Fruit fly (Drosophila melanogaster): ENCODE measurements around the gene CG4592.

Gene CG4592

DNA sequence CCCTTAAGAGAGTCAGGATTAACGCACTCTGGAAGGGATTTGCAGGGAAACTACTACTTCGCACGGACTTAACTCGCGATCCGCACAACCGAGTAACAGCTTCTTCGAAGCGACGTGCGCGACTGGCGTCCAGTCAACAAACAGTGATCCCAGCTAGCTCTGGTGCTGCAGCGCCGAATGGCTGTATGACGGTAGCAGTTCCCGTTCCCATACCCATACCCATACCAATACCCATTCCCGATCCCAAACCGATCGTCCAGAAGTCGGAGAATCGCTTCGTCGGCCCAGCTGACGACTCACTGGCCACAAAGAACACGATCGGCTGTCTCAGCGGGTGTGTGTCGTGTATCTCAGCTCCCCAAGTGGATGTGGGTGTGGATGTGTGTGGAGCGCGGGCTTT is 25.8 kb downstream of the CG4592 start, which contains the start of gene CG5853 (continued):
- TF ChIP-seq CG18011 (GFP tag; optimal IDR thresholded peaks at IDR 0.05) (no peak), Poxn (GFP tag; IDR thresholded peaks at IDR 0.05) (no peak), CG8388 (GFP tag; optimal IDR thresholded peaks at IDR 0.05) (no peak), CG12942 (GFP tag; optimal IDR thresholded peaks at IDR 0.05) (no peak), CG14441 (GFP tag; IDR thresholded peaks at IDR 0.05) (no peak), CG11247 (GFP tag; IDR thresholded peaks at IDR 0.05) (0 out of 2 replicates have a peak, but pooled peaks have one; percentile 40), bsh (GFP tag; optimal IDR thresholded peaks at IDR 0.05) (no peak), CG30403 (GFP tag; optimal IDR thresholded peaks at IDR 0.05) (no peak), row (GFP tag; IDR thresholded peaks at IDR 0.05) (no peak; the same call in 2 of the 3 replicates), Deaf1 (tag; optimal IDR thresholded peaks at IDR 0.05) (peak; percentile 97), CG17359 (tag; optimal IDR thresholded peaks at IDR 0.05) (no peak), Atf3 (GFP tag; optimal IDR thresholded peaks at IDR 0.05) (no peak), NC2α (GFP tag; optimal IDR thresholded peaks at IDR 0.05) (no peak), Hsf (GFP tag; optimal IDR thresholded peaks at IDR 0.05) (no peak), aop (GFP tag; IDR thresholded peaks at IDR 0.05) (no peak), CG7271 (tag; optimal IDR thresholded peaks at IDR 0.05) (no peak), Opbp (GFP tag; IDR thresholded peaks at IDR 0.05; ENCODE audit: partially characterized antibody) (0 out of 3 replicates have a peak, but pooled peaks have one; percentile 7), CG18764 (GFP tag; optimal IDR thresholded peaks at IDR 0.05) (no peak), sr (GFP tag; IDR thresholded peaks at IDR 0.05) (peak; percentile 32; the same call in 1 of the 3 replicates), tx (GFP tag; optimal IDR thresholded peaks at IDR 0.05) (no peak), CG9797 (GFP tag; optimal IDR thresholded peaks at IDR 0.05) (no peak), dysf (GFP tag; IDR thresholded peaks at IDR 0.05) (no peak), CG2116 (GFP tag; optimal IDR thresholded peaks at IDR 0.05) (no peak), CG2129 (GFP tag; IDR thresholded peaks at IDR 0.05; ENCODE audit: partially characterized antibody) (no peak), corto (GFP tag; optimal IDR thresholded peaks at IDR 0.05) (no peak), Pdp1 (GFP tag; optimal IDR thresholded peaks at IDR 0.05) (no peak), slbo (GFP tag; IDR thresholded peaks at IDR 0.05) (no peak), Blimp-1 (GFP tag; optimal IDR thresholded peaks at IDR 0.05) (no peak), pho (GFP tag; optimal IDR thresholded peaks at IDR 0.05) (peak; percentile 7), nerfin-2 (GFP tag; IDR thresholded peaks at IDR 0.05; ENCODE audit: partially characterized antibody) (no peak), CG11456 (GFP tag; IDR thresholded peaks at IDR 0.05) (no peak), mld (GFP tag; IDR thresholded peaks at IDR 0.05; ENCODE audit: partially characterized antibody) (no peak), peb (GFP tag; IDR thresholded peaks at IDR 0.05) (no peak), bowl (GFP tag; IDR thresholded peaks at IDR 0.05) (no peak), Hr39 (optimal IDR thresholded peaks at IDR 0.05) (no peak), psq (GFP tag; optimal IDR thresholded peaks at IDR 0.05) (no peak), CG3065 (GFP tag; optimal IDR thresholded peaks at IDR 0.05) (no peak), Dek (tag; optimal IDR thresholded peaks at IDR 0.05) (no peak), gsb-n (tag; optimal IDR thresholded peaks at IDR 0.05) (no peak), Atf-2 (GFP tag; optimal IDR thresholded peaks at IDR 0.05) (no peak), odd (GFP tag; optimal IDR thresholded peaks at IDR 0.05) (no peak), Nf-YB (GFP tag; optimal IDR thresholded peaks at IDR 0.05) (no peak), D (optimal IDR thresholded peaks at IDR 0.05) (no peak), D (GFP tag; optimal IDR thresholded peaks at IDR 0.05) (no peak), HLH3B (GFP tag; IDR thresholded peaks at IDR 0.05) (0 out of 2 replicates have a peak, but pooled peaks have one; percentile 14), chinmo (GFP tag; IDR thresholded peaks at IDR 0.05; ENCODE audit: partially characterized antibody) (peak; percentile 87; the same call in 3 of the 4 replicates), Hey (tag; optimal IDR thresholded peaks at IDR 0.05) (peak; percentile 66), bigmax (GFP tag; optimal IDR thresholded peaks at IDR 0.05) (no peak), Dad (GFP tag; optimal IDR thresholded peaks at IDR 0.05) (no peak), Awh (GFP tag; IDR thresholded peaks at IDR 0.05) (no peak), pum (GFP tag; optimal IDR thresholded peaks at IDR 0.05) (no peak), CG13424 (tag; optimal IDR thresholded peaks at IDR 0.05) (no peak)
